Worm (Caenorhabditis elegans) whole organism, young adult: Measurements from ENCODE around the gene dhs-15.

Experiments
- B0261.1 ChIP-seq: sonication (generic microtip); optimal IDR thresholded peaks from 2 replicates; lab custom pipeline; 2016; ENCODE audit warnings: mild to moderate bottlenecking, missing genetic modification characterization, moderate library complexity, missing compliant biosample characterization
- F10E7.11 ChIP-seq: sonication (generic microtip); optimal IDR thresholded peaks from 2 replicates; lab custom pipeline; 2017; ENCODE audit warnings: mild to moderate bottlenecking, missing genetic modification characterization, moderate library complexity, missing compliant biosample characterization
- F37B4.10 ChIP-seq: fragments of 200-800 bp; sonication (Bioruptor generic); IDR thresholded peaks from 2 replicates; pipeline ENCODE4 v1.3.6; 2022; ENCODE audit warnings: missing genetic modification characterization, missing compliant biosample characterization
- Y53G8AR.9 ChIP-seq: fragments of 200-800 bp; sonication (Bioruptor generic); conservative IDR thresholded peaks from 2 replicates; pipeline ENCODE4 v1.3.6; 2022; ENCODE audit warnings: missing genetic modification reagents, missing genetic modification characterization, missing compliant biosample characterization
- Y56A3A.18 ChIP-seq: fragments of 200-800 bp; sonication (Bioruptor generic); IDR thresholded peaks from 2 replicates; pipeline ENCODE4 v1.3.6; 2022; ENCODE audit warnings: missing genetic modification reagents, missing genetic modification characterization, missing compliant biosample characterization
- Y79H2A.3 ChIP-seq: fragments of 200-800 bp; sonication (Bioruptor generic); conservative IDR thresholded peaks from 2 replicates; pipeline ENCODE4 v1.3.6; 2022; ENCODE audit warnings: missing genetic modification reagents, missing genetic modification characterization, missing compliant biosample characterization
- ZK185.1 ChIP-seq: sonication (generic microtip); optimal IDR thresholded peaks from 2 replicates; lab custom pipeline; 2016; ENCODE audit warnings: mild to moderate bottlenecking, missing genetic modification characterization, missing compliant biosample characterization; ENCODE audit not compliant: poor library complexity, severe bottlenecking
- athp-1 ChIP-seq: sonication (generic microtip); optimal IDR thresholded peaks from 2 replicates; lab custom pipeline; 2017; ENCODE audit warnings: mild to moderate bottlenecking, missing genetic modification characterization, missing compliant biosample characterization
- attf-6 ChIP-seq: fragments of 200-800 bp; sonication (Bioruptor generic); IDR thresholded peaks from 2 replicates; pipeline ENCODE4 v1.3.6; 2022; ENCODE audit warnings: missing genetic modification reagents, missing genetic modification characterization, missing compliant biosample characterization
- bed-1 ChIP-seq: fragments of 200-800 bp; sonication (Bioruptor generic); IDR thresholded peaks from 2 replicates; pipeline ENCODE4 v1.3.6; 2022; ENCODE audit warnings: missing genetic modification reagents, missing genetic modification characterization, missing compliant biosample characterization
- bed-2 ChIP-seq: fragments of 200-800 bp; sonication (Bioruptor generic); IDR thresholded peaks from 2 replicates; pipeline ENCODE4 v1.3.6; 2022; ENCODE audit warnings: missing genetic modification reagents, missing genetic modification characterization, missing compliant biosample characterization
- cebp-1 ChIP-seq, 2 experiments: fragments of 200-800 bp in 1 of 2; sonication (Bioruptor generic) in 1 of 2; sonication (generic microtip) in 1 of 2; IDR thresholded peaks in 1 of 2; optimal IDR thresholded peaks in 1 of 2; 2 replicates each; pipeline versions ENCODE4 v1.3.6 to Lab custom; 2017 to 2022; ENCODE audit warnings: missing compliant biosample characterization in 2 of 2, missing genetic modification characterization in 2 of 2, mild to moderate bottlenecking in 1 of 2, missing genetic modification reagents in 1 of 2, moderate library complexity in 1 of 2
- ceh-100 ChIP-seq: fragments of 200-800 bp; sonication (Bioruptor generic); IDR thresholded peaks from 2 replicates; pipeline ENCODE4 v1.3.6; 2022; ENCODE audit warnings: missing genetic modification reagents, missing genetic modification characterization, missing compliant biosample characterization
- ceh-58 ChIP-seq: fragments of 200-800 bp; sonication (Bioruptor generic); IDR thresholded peaks from 2 replicates; pipeline ENCODE4 v1.3.6; 2022; ENCODE audit warnings: missing genetic modification characterization, missing compliant biosample characterization
- die-1 ChIP-seq: sonication (generic microtip); optimal IDR thresholded peaks from 2 replicates; lab custom pipeline; 2016; ENCODE audit warnings: missing genotype, mild to moderate bottlenecking, missing genetic modification characterization, missing compliant biosample characterization
- dox-1 ChIP-seq: fragments of 200-800 bp; sonication (Bioruptor generic); IDR thresholded peaks from 2 replicates; pipeline ENCODE4 v1.3.6; 2022; ENCODE audit warnings: missing genetic modification reagents, missing genetic modification characterization, missing compliant biosample characterization
- hlh-12 ChIP-seq: sonication (generic microtip); optimal IDR thresholded peaks from 2 replicates; lab custom pipeline; 2016; ENCODE audit warnings: missing genetic modification characterization, missing compliant biosample characterization
- hmg-20 ChIP-seq: fragments of 200-800 bp; sonication (Bioruptor generic); IDR thresholded peaks from 2 replicates; pipeline ENCODE4 v1.3.6; 2022; ENCODE audit warnings: missing genetic modification reagents, missing genetic modification characterization, missing compliant biosample characterization
- lag-1 ChIP-seq: fragments of 200-800 bp; sonication (Bioruptor generic); IDR thresholded peaks from 2 replicates; pipeline ENCODE4 v1.3.6; 2022; ENCODE audit warnings: missing genetic modification reagents, missing genetic modification characterization, missing compliant biosample characterization
- let-526 ChIP-seq: fragments of 200-800 bp; sonication (Bioruptor generic); IDR thresholded peaks from 2 replicates; pipeline ENCODE4 v1.3.6; 2022; ENCODE audit warnings: missing genetic modification reagents, missing genetic modification characterization, missing compliant biosample characterization
- lin-35 ChIP-seq, 3 experiments: fragments of 150-350 bp in 2 of 3; sonication (generic microtip) in 1 of 3; optimal IDR thresholded peaks; 2 replicates each; lab custom pipeline; 2014 to 2018; ENCODE audit warnings: missing biosample characterization in 3 of 3, missing genetic modification characterization in 3 of 3, missing genetic modification reagents in 3 of 3
- lsl-1 ChIP-seq: fragments of 200-800 bp; sonication (Bioruptor generic); optimal IDR thresholded peaks from 2 replicates; lab custom pipeline; 2018; ENCODE audit warnings: mild to moderate bottlenecking, missing genetic modification characterization, moderate library complexity, missing compliant biosample characterization
- mes-4 ChIP-seq: sonication (generic microtip); optimal IDR thresholded peaks from 2 replicates; lab custom pipeline; 2016; ENCODE audit warnings: missing genotype, missing genetic modification characterization, missing compliant biosample characterization
- nhr-90 ChIP-seq: sonication (generic microtip); optimal IDR thresholded peaks from 2 replicates; lab custom pipeline; 2016; ENCODE audit warnings: missing genotype, mild to moderate bottlenecking, missing genetic modification characterization, missing compliant biosample characterization
- rec-8 ChIP-seq, 2 experiments: sonication (generic microtip); optimal IDR thresholded peaks; 2 replicates each; lab custom pipeline; 2016; ENCODE audit warnings: mild to moderate bottlenecking in 2 of 2, missing genetic modification characterization in 2 of 2, missing genetic modification reagents in 2 of 2, missing genotype in 2 of 2, missing biosample characterization in 1 of 2, missing compliant biosample characterization in 1 of 2, moderate library complexity in 1 of 2
- snpc-1.1 ChIP-seq: sonication (generic microtip); optimal IDR thresholded peaks from 2 replicates; lab custom pipeline; 2017; ENCODE audit warnings: missing genetic modification characterization, mild to moderate bottlenecking, missing compliant biosample characterization, antibody characterized with exemption, moderate library complexity, missing genotype, missing genetic modification reagents; ENCODE audit not compliant: insufficient read depth
- snpc-3.4 ChIP-seq: sonication (generic microtip); optimal IDR thresholded peaks from 2 replicates; lab custom pipeline; 2017; ENCODE audit warnings: missing genetic modification characterization, mild to moderate bottlenecking, missing compliant biosample characterization, antibody characterized with exemption, moderate library complexity, missing genotype, missing genetic modification reagents
- somi-1 ChIP-seq: fragments of 200-800 bp; sonication (Bioruptor generic); optimal IDR thresholded peaks from 2 replicates; lab custom pipeline; 2018; ENCODE audit warnings: mild to moderate bottlenecking, missing genetic modification characterization, missing compliant biosample characterization
- tbp1 ChIP-seq: fragments of 200-800 bp; sonication (Bioruptor generic); optimal IDR thresholded peaks from 2 replicates; lab custom pipeline; 2018; ENCODE audit warnings: mild to moderate bottlenecking, missing genetic modification characterization, missing compliant biosample characterization
- tbx-9 ChIP-seq: sonication (generic microtip); optimal IDR thresholded peaks from 2 replicates; lab custom pipeline; 2016; ENCODE audit warnings: borderline replicate concordance, missing genetic modification characterization, inconsistent platforms, missing compliant biosample characterization
- tlf-1 ChIP-seq: fragments of 200-800 bp; sonication (Bioruptor generic); optimal IDR thresholded peaks from 2 replicates; lab custom pipeline; 2018; ENCODE audit warnings: mild to moderate bottlenecking, missing genetic modification characterization, missing compliant biosample characterization
- xnd-1 ChIP-seq: sonication (generic microtip); optimal IDR thresholded peaks from 2 replicates; lab custom pipeline; 2016; ENCODE audit warnings: missing genotype, missing genetic modification reagents, missing genetic modification characterization, missing compliant biosample characterization
- zim-3 ChIP-seq: sonication (generic microtip); optimal IDR thresholded peaks from 2 replicates; lab custom pipeline; 2017; ENCODE audit warnings: mild to moderate bottlenecking, missing genetic modification characterization, moderate library complexity, missing compliant biosample characterization
- ztf-18 ChIP-seq: sonication (generic microtip); optimal IDR thresholded peaks from 2 replicates; lab custom pipeline; 2016; ENCODE audit warnings: missing genotype, mild to moderate bottlenecking, missing genetic modification characterization, missing compliant biosample characterization
- ztf-28 ChIP-seq: fragments of 200-800 bp; sonication (Bioruptor generic); IDR thresholded peaks from 2 replicates; pipeline ENCODE4 v1.3.6; 2022; ENCODE audit warnings: missing genetic modification reagents, missing genetic modification characterization, missing compliant biosample characterization

Gene dhs-15

ce11 chrV:2769754-2770153 is at the start of gene dhs-15:
Gene dhs-15, minus strand, starts transcription at chrV:2769854.
- TF ChIP-seq tbp1 (GFP tag; lab: Kevin White, UChicago) (no peak), let-526 (GFP tag; lab: Robert Waterston, UW) (no peak), cebp-1 (GFP tag; IDR thresholded peaks at IDR 0.05; lab: Robert Waterston, UW) (no peak), cebp-1 (tag; optimal IDR thresholded peaks at IDR 0.05; lab: Kevin White, UChicago) (no peak), attf-6 (no peak), nhr-90 (tag; lab: Kevin White, UChicago) (no peak), snpc-3.4 (tag; lab: Kevin White, UChicago) (no peak), rec-8 (tag; optimal IDR thresholded peaks at IDR 0.05; lab: Kevin White, UChicago) (no peak), ceh-58 (GFP tag; lab: Robert Waterston, UW) (no peak), ceh-100 (GFP tag; lab: Robert Waterston, UW) (no peak), somi-1 (GFP tag; lab: Kevin White, UChicago) (no peak), F37B4.10 (GFP tag; lab: Robert Waterston, UW) (no peak), xnd-1 (tag; lab: Kevin White, UChicago) (no peak), Y56A3A.18 (GFP tag; lab: Robert Waterston, UW) (no peak), hmg-20 (no peak), die-1 (tag; lab: Kevin White, UChicago) (no peak), ZK185.1 (tag; lab: Kevin White, UChicago) (no peak), lin-35 (GFP tag; optimal IDR thresholded peaks at IDR 0.05; lab: Kevin White, UChicago) (no peak)

DNA sequence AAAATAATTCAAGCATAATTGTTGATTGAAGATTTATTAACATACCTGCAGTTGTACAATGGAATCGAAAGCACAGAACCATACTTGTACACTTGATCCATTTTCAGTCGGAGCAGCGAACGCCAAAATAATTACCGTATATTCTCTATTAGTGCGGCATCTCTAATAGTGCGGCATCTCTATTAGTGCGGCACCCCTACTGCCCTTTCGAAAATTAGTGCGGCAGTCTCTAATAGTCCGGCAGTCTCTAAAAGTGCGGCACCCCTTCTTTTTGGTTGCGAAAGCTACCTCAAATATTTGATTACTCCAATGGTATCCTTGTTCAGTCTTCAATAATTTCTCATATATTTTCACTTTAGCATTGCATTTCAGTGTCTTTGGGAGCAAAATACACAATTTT is 48.5 kb upstream of the dhs-15 start, which contains the start of gene srt-34:
Gene srt-34, minus strand, starts transcription at position 101 of the 400 bp plus-strand sequence.
- TF ChIP-seq ceh-58 (GFP tag; lab: Robert Waterston, UW) (no peak), bed-1 (GFP tag; lab: Robert Waterston, UW) (no peak), Y53G8AR.9 (GFP tag; lab: Robert Waterston, UW) (no peak)

- TF ChIP-seq snpc-1.1 (tag; lab: Kevin White, UChicago) = no peak
- TF ChIP-seq let-526 (GFP tag; lab: Robert Waterston, UW) = no peak
- TF ChIP-seq tlf-1 (GFP tag; lab: Kevin White, UChicago) = no peak
- no peak for TF ChIP-seq lag-1 (GFP tag; lab: Robert Waterston, UW)
- TF ChIP-seq ceh-58 (GFP tag; lab: Robert Waterston, UW) = no peak
- TF ChIP-seq ztf-18 (tag; lab: Kevin White, UChicago) = no peak
- TF ChIP-seq die-1 (tag; lab: Kevin White, UChicago) = no peak
- no peak for TF ChIP-seq B0261.1 (tag; lab: Kevin White, UChicago)
- TF ChIP-seq hlh-12 (tag; lab: Kevin White, UChicago) = no peak
- TF ChIP-seq, all 124 proteins: peak for 0
Measured at ce11 chrV:2815956-2816355, 46.3 kb upstream of the dhs-15 start, which contains the start of gene F54E2.5. Gene F54E2.5, minus strand, starts transcription at chrV:2816056.

ce11 chrV:2813856-2814255 is 44.2 kb upstream of the dhs-15 start, which contains the start of gene F54E2.9:
Gene F54E2.9, minus strand, starts transcription at chrV:2813987.
- TF ChIP-seq F10E7.11 (no peak), athp-1 (no peak), zim-3 (tag; lab: Kevin White, UChicago) (no peak), Y79H2A.3 (GFP tag; lab: Robert Waterston, UW) (no peak), ztf-28 (no peak), dox-1 (GFP tag; lab: Robert Waterston, UW) (no peak), mes-4 (tag; lab: Kevin White, UChicago) (no peak), tbx-9 (tag; lab: Kevin White, UChicago) (no peak), snpc-3.4 (tag; lab: Kevin White, UChicago) (no peak), lsl-1 (no peak), bed-2 (GFP tag; lab: Robert Waterston, UW) (no peak)
